Fruit fly (Drosophila melanogaster): Measurements from ENCODE around the gene aay.
A peak's percentile ranks its signal among the peaks of the same experiment; 100 is the strongest.

aay gene

DNA sequence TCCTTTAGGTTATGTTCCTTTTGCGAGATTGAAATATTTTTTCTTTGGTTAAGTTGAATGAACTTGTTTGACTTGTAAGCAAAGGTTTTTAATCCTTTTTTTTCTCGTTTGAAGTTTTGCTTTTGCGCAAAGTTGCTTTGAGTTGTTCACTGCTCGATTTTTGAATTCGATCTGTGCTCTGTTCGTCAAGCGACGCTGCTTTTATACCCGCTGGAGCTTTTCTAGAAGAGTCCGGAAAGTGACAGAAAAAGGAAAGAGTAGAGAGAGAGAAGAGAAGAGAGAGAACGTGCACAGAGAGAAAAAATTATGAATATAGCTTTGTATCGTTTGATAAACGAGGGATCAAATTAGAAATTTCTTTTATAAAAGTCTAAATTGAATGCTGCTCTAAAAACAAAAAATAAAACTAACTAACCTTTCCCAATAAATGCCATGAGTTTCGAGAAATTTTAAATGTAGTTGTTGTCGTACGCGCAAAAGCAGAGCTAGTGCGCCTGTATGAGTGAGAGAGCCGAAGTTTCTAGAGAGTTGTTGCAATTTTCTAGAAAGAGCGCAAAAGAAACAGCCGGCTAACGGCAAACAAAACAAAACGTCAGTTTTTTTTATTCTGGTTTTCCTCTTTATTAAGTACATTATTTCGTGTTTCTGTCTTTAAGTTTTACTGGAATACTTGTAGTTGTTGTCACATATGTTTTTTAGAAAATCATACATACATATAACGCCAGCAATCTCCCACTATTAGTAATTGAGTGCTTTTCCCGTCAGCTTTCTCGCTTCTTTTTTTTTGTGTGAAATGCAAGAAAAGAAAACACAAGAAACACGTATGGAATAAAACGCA lies 45.6 kb upstream of the aay start, which contains the start of gene Hsp26 (continued):
- TF ChIP-seq CG12659 (GFP tag; optimal IDR thresholded peaks at IDR 0.05) (peak; percentile 86), Poxn (GFP tag; IDR thresholded peaks at IDR 0.05) (no peak), Gug (GFP tag; IDR thresholded peaks at IDR 0.05) (peak; percentile 43; the same call in 2 of the 4 replicates), CG7928 (GFP tag; optimal IDR thresholded peaks at IDR 0.05) (peak; percentile 16), Hand (GFP tag; optimal IDR thresholded peaks at IDR 0.05) (peak; percentile 87), lola (GFP tag; optimal IDR thresholded peaks at IDR 0.05) (peak in 1 of 3 experiments; percentile 76), tio (GFP tag; optimal IDR thresholded peaks at IDR 0.05) (peak; percentile 72), hth (optimal IDR thresholded peaks at IDR 0.05) (no peak), kay (GFP tag; optimal IDR thresholded peaks at IDR 0.05) (peak; percentile 81), CG6791 (GFP tag; IDR thresholded peaks at IDR 0.05; ENCODE audit: partially characterized antibody) (no peak), row (GFP tag; IDR thresholded peaks at IDR 0.05) (peak; percentile 93), Usf (GFP tag; optimal IDR thresholded peaks at IDR 0.05) (no peak), CG10209 (GFP tag; optimal IDR thresholded peaks at IDR 0.05) (peak; percentile 80), CG1233 (GFP tag; optimal IDR thresholded peaks at IDR 0.05) (peak; percentile 78), NC2β (GFP tag; optimal IDR thresholded peaks at IDR 0.05) (peak; percentile 78), CG6272 (GFP tag; IDR thresholded peaks at IDR 0.05) (peak; percentile 55; the same call in 1 of the 2 replicates), vnd (GFP tag; IDR thresholded peaks at IDR 0.05; ENCODE audit: partially characterized antibody) (no peak), B-H1 (GFP tag; IDR thresholded peaks at IDR 0.05) (peak; percentile 69), Rfx (GFP tag; IDR thresholded peaks at IDR 0.05) (peak; percentile 83), Eip74EF (GFP tag; optimal IDR thresholded peaks at IDR 0.05) (peak in 1 of 2 experiments; percentile 80), Elba2 (GFP tag; optimal IDR thresholded peaks at IDR 0.05) (no peak), vfl (GFP tag; optimal IDR thresholded peaks at IDR 0.05) (peak; percentile 70), CG3726 (GFP tag; IDR thresholded peaks at IDR 0.05) (0 out of 3 replicates have a peak, but pooled peaks have one; percentile 47), CG14710 (tag; optimal IDR thresholded peaks at IDR 0.05) (peak; percentile 69), slbo (GFP tag; IDR thresholded peaks at IDR 0.05) (peak; percentile 85), CG10267 (tag; optimal IDR thresholded peaks at IDR 0.05) (peak; percentile 77), mld (GFP tag; IDR thresholded peaks at IDR 0.05; ENCODE audit: partially characterized antibody) (no peak), fu2 (GFP tag; optimal IDR thresholded peaks at IDR 0.05) (peak; percentile 83), Myb (GFP tag; optimal IDR thresholded peaks at IDR 0.05) (peak; percentile 71), Dbx (GFP tag; IDR thresholded peaks at IDR 0.05) (peak; percentile 60; the same call in 2 of the 3 replicates), CG18599 (GFP tag; optimal IDR thresholded peaks at IDR 0.05) (peak; percentile 84), ash1 (GFP tag; optimal IDR thresholded peaks at IDR 0.05) (no peak), CG11093 (GFP tag; IDR thresholded peaks at IDR 0.05) (peak; percentile 64; the same call in 2 of the 3 replicates), PHDP (tag; optimal IDR thresholded peaks at IDR 0.05) (peak; percentile 90), CG12769 (tag; optimal IDR thresholded peaks at IDR 0.05) (peak; percentile 62), CG31365 (tag; optimal IDR thresholded peaks at IDR 0.05) (peak; percentile 26), corto (GFP tag; optimal IDR thresholded peaks at IDR 0.05) (peak; percentile 79), pum (GFP tag; optimal IDR thresholded peaks at IDR 0.05) (peak; percentile 81), CG2889 (GFP tag; IDR thresholded peaks at IDR 0.05) (peak; percentile 63; the same call in 2 of the 3 replicates), CG11456 (GFP tag; IDR thresholded peaks at IDR 0.05) (peak; percentile 61; the same call in 1 of the 3 replicates), BtbVII (GFP tag; optimal IDR thresholded peaks at IDR 0.05) (peak; percentile 68), scrt (GFP tag; optimal IDR thresholded peaks at IDR 0.05) (peak; percentile 80), salm (tag; optimal IDR thresholded peaks at IDR 0.05) (peak; percentile 85), wdn (GFP tag; IDR thresholded peaks at IDR 0.05) (peak; percentile 81), CG2116 (GFP tag; optimal IDR thresholded peaks at IDR 0.05) (peak; percentile 54), Fer2 (tag; optimal IDR thresholded peaks at IDR 0.05) (peak; percentile 31), gsb-n (tag; optimal IDR thresholded peaks at IDR 0.05) (peak; percentile 84), CG2678 (tag; optimal IDR thresholded peaks at IDR 0.05) (peak; percentile 86)

All from whole organism, embryonic.